Fruit fly (Drosophila melanogaster) whole organism, embryonic: ENCODE results near the gene Pif1A.

Experiments
- Adf1 ChIP-seq: fragments of 200-800 bp; sonication (Bioruptor generic); IDR thresholded peaks from 2 replicates; pipeline ENCODE4 v1.3.6; 2022; ENCODE audit warnings: missing biosample characterization, missing genetic modification characterization
- Atf6 ChIP-seq: fragments of 200-800 bp; sonication (Bioruptor generic); IDR thresholded peaks from 2 replicates; pipeline ENCODE4 v1.3.6; 2022; ENCODE audit warnings: missing biosample characterization, missing genetic modification characterization
- CG10543 ChIP-seq: fragments of 200-800 bp; sonication (Bioruptor generic); optimal IDR thresholded peaks from 3 replicates; lab custom pipeline; 2017; ENCODE audit warnings: missing biosample characterization, mild to moderate bottlenecking, missing genetic modification characterization, moderate library complexity
- CG13894 ChIP-seq: fragments of 200-800 bp; sonication (Bioruptor generic); optimal IDR thresholded peaks from 3 replicates; lab custom pipeline; 2018; ENCODE audit warnings: missing biosample characterization, mild to moderate bottlenecking, missing genetic modification characterization, moderate library complexity
- CG17328 ChIP-seq: fragments of 200-800 bp; sonication (Bioruptor generic); IDR thresholded peaks from 2 replicates; pipeline ENCODE4 v1.3.6; 2022; ENCODE audit warnings: missing biosample characterization, missing genetic modification characterization
- CG2199 ChIP-seq: fragments of 200-800 bp; sonication (Bioruptor generic); IDR thresholded peaks from 3 replicates; pipeline ENCODE4 v1.3.6; 2022; ENCODE audit warnings: missing biosample characterization, missing genetic modification characterization
- CG31224 ChIP-seq: fragments of 200-800 bp; sonication (Bioruptor generic); IDR thresholded peaks from 2 replicates; pipeline ENCODE4 v1.3.6; 2022; ENCODE audit warnings: missing biosample characterization, missing genetic modification characterization
- CG34376 ChIP-seq: fragments of 200-800 bp; sonication (Bioruptor generic); optimal IDR thresholded peaks from 2 replicates; lab custom pipeline; 2018; ENCODE audit warnings: missing biosample characterization, mild to moderate bottlenecking, missing genetic modification characterization
- CG4360 ChIP-seq: fragments of 200-800 bp; sonication (Bioruptor generic); IDR thresholded peaks from 2 replicates; pipeline ENCODE4 v1.3.6; 2022; ENCODE audit warnings: missing biosample characterization, missing genetic modification characterization
- CG6765 ChIP-seq: fragments of 200-800 bp; sonication (Bioruptor generic); optimal IDR thresholded peaks from 3 replicates; lab custom pipeline; 2017; ENCODE audit warnings: missing biosample characterization, mild to moderate bottlenecking, missing genetic modification characterization
- CG6854 ChIP-seq: fragments of 200-800 bp; sonication (Bioruptor generic); optimal IDR thresholded peaks from 3 replicates; lab custom pipeline; 2017; ENCODE audit warnings: missing biosample characterization, mild to moderate bottlenecking, missing genetic modification characterization
- CG7987 ChIP-seq: fragments of 200-800 bp; sonication (Bioruptor generic); optimal IDR thresholded peaks from 2 replicates; lab custom pipeline; 2018; ENCODE audit warnings: missing biosample characterization, mild to moderate bottlenecking, missing genetic modification characterization, moderate library complexity
- CG8281 ChIP-seq: fragments of 200-800 bp; sonication (Bioruptor generic); optimal IDR thresholded peaks from 2 replicates; lab custom pipeline; 2018; ENCODE audit warnings: missing biosample characterization, mild to moderate bottlenecking, missing genetic modification characterization, moderate library complexity
- CG9932 ChIP-seq: fragments of 200-800 bp; sonication (Bioruptor generic); IDR thresholded peaks from 2 replicates; pipeline ENCODE4 v1.3.6; 2022; ENCODE audit warnings: missing biosample characterization, missing genetic modification characterization
- Fer1 ChIP-seq: fragments of 200-800 bp; sonication (Bioruptor generic); optimal IDR thresholded peaks from 2 replicates; lab custom pipeline; 2017; ENCODE audit warnings: missing biosample characterization, mild to moderate bottlenecking, missing genetic modification characterization
- Fer3 ChIP-seq: fragments of 200-800 bp; sonication (Bioruptor generic); optimal IDR thresholded peaks from 2 replicates; lab custom pipeline; 2018; ENCODE audit warnings: missing biosample characterization, mild to moderate bottlenecking, missing genetic modification characterization, moderate library complexity
- Jarid2 ChIP-seq: fragments of 200-800 bp; sonication (Bioruptor generic); optimal IDR thresholded peaks from 3 replicates; lab custom pipeline; 2017; ENCODE audit warnings: mild to moderate bottlenecking, missing biosample characterization, missing genetic modification reagents, missing genetic modification characterization
- Med ChIP-seq: fragments of 200-800 bp; sonication (Bioruptor generic); peaks from one replicate; lab custom pipeline; 2016; ENCODE audit warnings: missing biosample characterization, missing genetic modification characterization, mild to moderate bottlenecking, inconsistent platforms, moderate library complexity
- NFAT ChIP-seq: fragments of 200-800 bp; sonication (Bioruptor generic); IDR thresholded peaks from 2 replicates; pipeline ENCODE4 v1.3.6; 2022; ENCODE audit warnings: missing biosample characterization, missing genetic modification characterization
- Rfx ChIP-seq: fragments of 200-800 bp; sonication (Bioruptor generic); IDR thresholded peaks from 2 replicates; pipeline ENCODE4 v1.3.6; 2022; ENCODE audit warnings: missing biosample characterization, missing genetic modification characterization
- Taf1 ChIP-seq: fragments of 200-800 bp; sonication (Bioruptor generic); IDR thresholded peaks from 2 replicates; pipeline ENCODE4 v1.3.6; 2022; ENCODE audit warnings: missing biosample characterization, missing genetic modification characterization
- Vsx1 ChIP-seq: fragments of 200-800 bp; sonication (Bioruptor generic); optimal IDR thresholded peaks from 2 replicates; lab custom pipeline; 2017; ENCODE audit warnings: missing biosample characterization, mild to moderate bottlenecking, missing genetic modification characterization, missing genetic modification reagents
- Xrp1 ChIP-seq: fragments of 200-800 bp; sonication (Bioruptor generic); IDR thresholded peaks from 2 replicates; pipeline ENCODE4 v1.3.6; 2022; ENCODE audit warnings: missing biosample characterization, missing genetic modification characterization
- YL-1 ChIP-seq: fragments of 200-800 bp; sonication (Bioruptor generic); optimal IDR thresholded peaks from 3 replicates; lab custom pipeline; 2017; ENCODE audit warnings: missing biosample characterization, mild to moderate bottlenecking, missing genetic modification characterization
- abd-A ChIP-seq: fragments of 200-800 bp; sonication (Bioruptor generic); optimal IDR thresholded peaks from 3 replicates; lab custom pipeline; 2019; ENCODE audit warnings: missing biosample characterization, mild to moderate bottlenecking, missing genetic modification characterization, moderate library complexity
- bigmax ChIP-seq: fragments of 200-800 bp; sonication (Bioruptor generic); optimal IDR thresholded peaks from 2 replicates; lab custom pipeline; 2018; ENCODE audit warnings: missing biosample characterization, mild to moderate bottlenecking, missing genetic modification characterization
- chm ChIP-seq: fragments of 200-800 bp; sonication (Bioruptor generic); IDR thresholded peaks from 2 replicates; pipeline ENCODE4 v1.3.6; 2022; ENCODE audit warnings: missing biosample characterization, missing genetic modification characterization
- crp ChIP-seq, 2 experiments: fragments of 200-800 bp; sonication (Bioruptor generic); optimal IDR thresholded peaks; 2 replicates in 1 of 2; 3 replicates in 1 of 2; lab custom pipeline; 2017; ENCODE audit warnings: missing biosample characterization in 2 of 2, missing genetic modification characterization in 2 of 2, mild to moderate bottlenecking in 1 of 2, moderate library complexity in 1 of 2
- cwo ChIP-seq: fragments of 200-800 bp; sonication (Bioruptor generic); optimal IDR thresholded peaks from 3 replicates; lab custom pipeline; 2017; ENCODE audit warnings: missing biosample characterization, missing genetic modification characterization, mild to moderate bottlenecking, moderate library complexity, missing genetic modification reagents
- en ChIP-seq: fragments of 200-800 bp; sonication (Bioruptor generic); optimal IDR thresholded peaks from 2 replicates; lab custom pipeline; 2016; ENCODE audit warnings: missing biosample characterization, missing genetic modification characterization
- ftz-f1 ChIP-seq: fragments of 200-800 bp; sonication (Bioruptor generic); optimal IDR thresholded peaks from 2 replicates; lab custom pipeline; 2016; ENCODE audit warnings: missing biosample characterization, missing genetic modification characterization
- grn ChIP-seq: fragments of 200-800 bp; sonication (Bioruptor generic); optimal IDR thresholded peaks from 3 replicates; lab custom pipeline; 2017; ENCODE audit warnings: missing biosample characterization, missing genetic modification characterization
- hbn ChIP-seq: fragments of 200-800 bp; sonication (Bioruptor generic); IDR thresholded peaks from 2 replicates; pipeline ENCODE4 v1.3.6; 2022; ENCODE audit warnings: missing biosample characterization, missing genetic modification characterization; ENCODE audit not compliant: partially characterized antibody
- hth ChIP-seq: fragments of >200 bp; optimal IDR thresholded peaks from 2 replicates; lab custom pipeline; 2017; ENCODE audit warnings: inconsistent platforms
- ind ChIP-seq: fragments of 200-800 bp; sonication (Bioruptor generic); optimal IDR thresholded peaks from 3 replicates; lab custom pipeline; 2016; ENCODE audit warnings: missing biosample characterization, missing genetic modification characterization
- kni ChIP-seq: fragments of 200-800 bp; sonication (Bioruptor generic); optimal IDR thresholded peaks from 3 replicates; lab custom pipeline; 2017; ENCODE audit warnings: mild to moderate bottlenecking, missing biosample characterization, missing genetic modification reagents, missing genetic modification characterization
- knrl ChIP-seq: fragments of 200-800 bp; sonication (Bioruptor generic); IDR thresholded peaks from 3 replicates; pipeline ENCODE4 v1.3.6; 2022; ENCODE audit warnings: missing biosample characterization, missing genetic modification characterization; ENCODE audit not compliant: partially characterized antibody
- lab ChIP-seq: fragments of 200-800 bp; sonication (Bioruptor generic); optimal IDR thresholded peaks from 3 replicates; lab custom pipeline; 2017; ENCODE audit warnings: missing biosample characterization, missing genetic modification characterization, mild to moderate bottlenecking, moderate library complexity, missing genetic modification reagents
- nom ChIP-seq: fragments of 200-800 bp; sonication (Bioruptor generic); optimal IDR thresholded peaks from 2 replicates; lab custom pipeline; 2017; ENCODE audit warnings: missing biosample characterization, missing genetic modification characterization, mild to moderate bottlenecking, moderate library complexity, missing genetic modification reagents
- pfk ChIP-seq: fragments of 200-800 bp; sonication (Bioruptor generic); optimal IDR thresholded peaks from 2 replicates; lab custom pipeline; 2018; ENCODE audit warnings: missing biosample characterization, mild to moderate bottlenecking, missing genetic modification characterization, moderate library complexity
- pita ChIP-seq: fragments of 200-800 bp; sonication (Bioruptor generic); optimal IDR thresholded peaks from 2 replicates; lab custom pipeline; 2017; ENCODE audit warnings: missing biosample characterization, mild to moderate bottlenecking, missing genetic modification characterization
- sd ChIP-seq: fragments of 200-800 bp; sonication (Bioruptor generic); optimal IDR thresholded peaks from 3 replicates; lab custom pipeline; 2018; ENCODE audit warnings: missing biosample characterization, mild to moderate bottlenecking, missing genetic modification characterization, moderate library complexity
- tna ChIP-seq: fragments of 200-800 bp; sonication (Bioruptor generic); IDR thresholded peaks from 2 replicates; pipeline ENCODE4 v1.3.6; 2022; ENCODE audit warnings: missing biosample characterization, missing genetic modification characterization; ENCODE audit not compliant: partially characterized antibody
- trh ChIP-seq: fragments of 200-800 bp; sonication (Bioruptor generic); optimal IDR thresholded peaks from 2 replicates; lab custom pipeline; 2016; ENCODE audit warnings: missing biosample characterization, missing genetic modification characterization
- z ChIP-seq: fragments of 200-800 bp; sonication (Bioruptor generic); IDR thresholded peaks from 3 replicates; pipeline ENCODE4 v1.3.6; 2022; ENCODE audit warnings: missing biosample characterization, missing genetic modification characterization
- zfh1 ChIP-seq: fragments of 200-800 bp; sonication (Bioruptor generic); IDR thresholded peaks from 3 replicates; pipeline ENCODE4 v1.3.6; 2022; ENCODE audit warnings: missing biosample characterization, missing genetic modification characterization

The Pif1A gene

dm6 chr3R:8818239-8818638 is 17.3 kb upstream of the Pif1A start (continued):
- TF ChIP-seq YL-1 (GFP tag; lab: Kevin White, UChicago) (no peak), tna (GFP tag; lab: Robert Waterston, UW) (no peak), Fer1 (GFP tag; lab: Kevin White, UChicago) (no peak), CG31224 (no peak), en (GFP tag; lab: Kevin White, UChicago) (no peak), trh (GFP tag; lab: Kevin White, UChicago) (no peak), grn (no peak), Jarid2 (no peak), pita (no peak)

dm6 chr3R:8815074-8815473 is 14.1 kb upstream of the Pif1A start:
- TF ChIP-seq pfk (GFP tag; lab: Kevin White, UChicago): peak; percentile 7
- peak; percentile 11 for TF ChIP-seq nom (GFP tag; lab: Kevin White, UChicago)
- TF ChIP-seq Rfx (GFP tag; lab: Robert Waterston, UW): peak; percentile 12
- peak; percentile 67; the same call in 1 of the 3 replicates for TF ChIP-seq CG2199 (GFP tag; lab: Robert Waterston, UW)
- no peak for TF ChIP-seq z (GFP tag; lab: Robert Waterston, UW)
- TF ChIP-seq CG8281 (tag; lab: Kevin White, UChicago): no peak
- TF ChIP-seq Taf1 (GFP tag; lab: Robert Waterston, UW): no peak
- peak; percentile 46 for TF ChIP-seq kni (GFP tag; lab: Kevin White, UChicago)
- no peak for TF ChIP-seq CG17328
- peak; percentile 23 for TF ChIP-seq Med (GFP tag; lab: Kevin White, UChicago)
- TF ChIP-seq ftz-f1 (GFP tag; lab: Kevin White, UChicago): peak; percentile 68
- peak; percentile 10 for TF ChIP-seq CG10543 (GFP tag; lab: Kevin White, UChicago)
- peak; percentile 42; the same call in 1 of the 3 replicates for TF ChIP-seq knrl (GFP tag; lab: Robert Waterston, UW)

- TF ChIP-seq Xrp1 (GFP tag; lab: Robert Waterston, UW) (0 out of 2 replicates have a peak, but pooled peaks have one; percentile 5), abd-A (peak; percentile 51), bigmax (GFP tag; lab: Kevin White, UChicago) (peak; percentile 20), chm (0 out of 2 replicates have a peak, but pooled peaks have one; percentile 46), cwo (GFP tag; lab: Kevin White, UChicago) (peak; percentile 80), CG34376 (peak; percentile 72), Vsx1 (GFP tag; lab: Kevin White, UChicago) (peak; percentile 69), sd (peak; percentile 99), CG7987 (GFP tag; lab: Kevin White, UChicago) (peak; percentile 30), CG4360 (0 out of 2 replicates have a peak, but pooled peaks have one; percentile 24), crp (GFP tag; optimal IDR thresholded peaks at IDR 0.05; lab: Kevin White, UChicago) (no peak), CG13894 (tag; lab: Kevin White, UChicago) (peak; percentile 76), Rfx (GFP tag; lab: Robert Waterston, UW) (peak; percentile 7; the same call in 1 of the 2 replicates), zfh1 (GFP tag; lab: Robert Waterston, UW) (0 out of 3 replicates have a peak, but pooled peaks have one; percentile 23), Fer3 (peak; percentile 13), lab (peak; percentile 36), NFAT (GFP tag; lab: Robert Waterston, UW) (peak; percentile 92), CG9932 (GFP tag; lab: Robert Waterston, UW) (0 out of 2 replicates have a peak, but pooled peaks have one; percentile 18), hbn (no peak), CG10543 (GFP tag; lab: Kevin White, UChicago) (peak; percentile 81), hth (lab: Kevin White, UChicago) (no peak), CG6854 (no peak), CG2199 (GFP tag; lab: Robert Waterston, UW) (peak; percentile 67; the same call in 1 of the 3 replicates), CG6765 (GFP tag; lab: Kevin White, UChicago) (peak; percentile 10), Adf1 (GFP tag; lab: Robert Waterston, UW) (peak; percentile 9; the same call in 1 of the 2 replicates), Atf6 (GFP tag; lab: Robert Waterston, UW) (peak; percentile 49), ind (GFP tag; lab: Kevin White, UChicago) (no peak)
These were observed 13.2 kb upstream of the Pif1A start for dm6 chr3R:8814029-8814647.
